Worm (Caenorhabditis elegans) whole organism, young adult: ENCODE measurements around the gene irld-32.
A peak's percentile ranks its signal among the peaks of the same experiment; 100 is the strongest.
"Not testable (repeated sequence)": the region's sequence is repeated elsewhere in the genome, so short reads cannot be mapped to it uniquely, and the experiment has no call there.

Experiments used
- C06A6.2 ChIP-seq: fragments of 200-800 bp; sonication (Bioruptor generic); conservative IDR thresholded peaks from 2 replicates; pipeline ENCODE4 v1.3.6; 2022; ENCODE audit warnings: missing genetic modification characterization, missing compliant biosample characterization
- D2030.7 ChIP-seq: fragments of 200-800 bp; sonication (Bioruptor generic); IDR thresholded peaks from 2 replicates; pipeline ENCODE4 v1.3.6; 2022; ENCODE audit warnings: missing genetic modification reagents, missing genetic modification characterization, missing compliant biosample characterization
- F52B5.7 ChIP-seq: sonication (generic microtip); optimal IDR thresholded peaks from 2 replicates; lab custom pipeline; 2016; ENCODE audit warnings: mild to moderate bottlenecking, missing genetic modification characterization, missing compliant biosample characterization
- F57C9.4 ChIP-seq: sonication (generic microtip); optimal IDR thresholded peaks from 2 replicates; lab custom pipeline; 2017; ENCODE audit warnings: mild to moderate bottlenecking, missing genetic modification characterization, missing compliant biosample characterization
- K11D2.4 ChIP-seq: fragments of 200-800 bp; sonication (Bioruptor generic); IDR thresholded peaks from 2 replicates; pipeline ENCODE4 v1.3.6; 2022; ENCODE audit warnings: missing genetic modification reagents, missing genetic modification characterization, missing compliant biosample characterization
- K12H6.12 ChIP-seq: fragments of 200-800 bp; sonication (Bioruptor generic); optimal IDR thresholded peaks from 2 replicates; lab custom pipeline; 2018; ENCODE audit warnings: mild to moderate bottlenecking, missing genetic modification characterization, missing compliant biosample characterization
- Y53F4B.3 ChIP-seq: fragments of 200-800 bp; sonication (Bioruptor generic); IDR thresholded peaks from 2 replicates; pipeline ENCODE4 v1.3.6; 2022; ENCODE audit warnings: missing genetic modification reagents, missing genetic modification characterization, missing compliant biosample characterization
- ZK185.1 ChIP-seq: sonication (generic microtip); optimal IDR thresholded peaks from 2 replicates; lab custom pipeline; 2016; ENCODE audit warnings: mild to moderate bottlenecking, missing genetic modification characterization, missing compliant biosample characterization; ENCODE audit not compliant: poor library complexity, severe bottlenecking
- aptf-2 ChIP-seq: fragments of 200-800 bp; sonication (Bioruptor generic); conservative IDR thresholded peaks from 2 replicates; pipeline ENCODE4 v1.3.6; 2022; ENCODE audit warnings: missing genetic modification reagents, missing genetic modification characterization, missing compliant biosample characterization
- atf-7 ChIP-seq: sonication (generic microtip); optimal IDR thresholded peaks from 2 replicates; lab custom pipeline; 2017; ENCODE audit warnings: mild to moderate bottlenecking, missing genetic modification characterization, missing compliant biosample characterization
- ccch-3 ChIP-seq: fragments of 200-800 bp; sonication (Bioruptor generic); optimal IDR thresholded peaks from 2 replicates; lab custom pipeline; 2018; ENCODE audit warnings: mild to moderate bottlenecking, missing genetic modification characterization, missing compliant biosample characterization
- ceh-27 ChIP-seq: fragments of 200-800 bp; sonication (Bioruptor generic); optimal IDR thresholded peaks from 2 replicates; lab custom pipeline; 2018; ENCODE audit warnings: mild to moderate bottlenecking, missing genetic modification characterization, moderate library complexity, missing compliant biosample characterization
- ceh-79 ChIP-seq: sonication (generic microtip); optimal IDR thresholded peaks from 2 replicates; lab custom pipeline; 2017; ENCODE audit warnings: mild to moderate bottlenecking, missing genetic modification characterization, missing compliant biosample characterization
- dox-1 ChIP-seq: fragments of 200-800 bp; sonication (Bioruptor generic); IDR thresholded peaks from 2 replicates; pipeline ENCODE4 v1.3.6; 2022; ENCODE audit warnings: missing genetic modification reagents, missing genetic modification characterization, missing compliant biosample characterization
- ets-4 ChIP-seq: fragments of 200-800 bp; sonication (Bioruptor generic); optimal IDR thresholded peaks from 2 replicates; lab custom pipeline; 2018; ENCODE audit warnings: mild to moderate bottlenecking, missing genetic modification characterization, missing compliant biosample characterization
- gei-17 ChIP-seq: fragments of 200-800 bp; sonication (Bioruptor generic); optimal IDR thresholded peaks from 2 replicates; lab custom pipeline; 2018; ENCODE audit warnings: mild to moderate bottlenecking, missing genetic modification characterization, missing compliant biosample characterization
- him-1 ChIP-seq: sonication (generic microtip); optimal IDR thresholded peaks from 2 replicates; lab custom pipeline; 2016; ENCODE audit warnings: missing genotype, missing genetic modification reagents, missing genetic modification characterization, missing compliant biosample characterization
- hsf-1 ChIP-seq: fragments of 200-800 bp; sonication (Bioruptor generic); IDR thresholded peaks from 2 replicates; pipeline ENCODE4 v1.3.6; 2022; ENCODE audit warnings: missing genetic modification reagents, missing genetic modification characterization, missing compliant biosample characterization
- lag-1 ChIP-seq: fragments of 200-800 bp; sonication (Bioruptor generic); IDR thresholded peaks from 2 replicates; pipeline ENCODE4 v1.3.6; 2022; ENCODE audit warnings: missing genetic modification reagents, missing genetic modification characterization, missing compliant biosample characterization
- madf-8 ChIP-seq: fragments of 200-800 bp; sonication (Bioruptor generic); conservative IDR thresholded peaks from 2 replicates; pipeline ENCODE4 v1.3.6; 2022; ENCODE audit warnings: missing genetic modification reagents, missing genetic modification characterization, missing compliant biosample characterization
- mcd-1 ChIP-seq: fragments of 200-800 bp; sonication (Bioruptor generic); IDR thresholded peaks from 2 replicates; pipeline ENCODE4 v1.3.6; 2022; ENCODE audit warnings: missing genetic modification reagents, missing genetic modification characterization, missing compliant biosample characterization
- mel-28 ChIP-seq: sonication (generic microtip); optimal IDR thresholded peaks from 2 replicates; lab custom pipeline; 2016; ENCODE audit warnings: borderline replicate concordance, mild to moderate bottlenecking, missing genetic modification characterization, missing compliant biosample characterization
- nfya-1 ChIP-seq: sonication (generic microtip); optimal IDR thresholded peaks from 2 replicates; lab custom pipeline; 2017; ENCODE audit warnings: antibody characterized with exemption, missing compliant biosample characterization, missing genetic modification characterization, borderline replicate concordance; ENCODE audit not compliant: insufficient read depth
- nfyb-1 ChIP-seq: fragments of 200-800 bp; sonication (Bioruptor generic); IDR thresholded peaks from 2 replicates; pipeline ENCODE4 v1.3.6; 2022; ENCODE audit warnings: missing genetic modification reagents, missing genetic modification characterization, missing compliant biosample characterization
- nhr-80 ChIP-seq: sonication (generic microtip); optimal IDR thresholded peaks from 2 replicates; lab custom pipeline; 2016; ENCODE audit warnings: missing genetic modification characterization, missing compliant biosample characterization
- snpc-3.4 ChIP-seq: sonication (generic microtip); optimal IDR thresholded peaks from 2 replicates; lab custom pipeline; 2017; ENCODE audit warnings: missing genetic modification characterization, mild to moderate bottlenecking, missing compliant biosample characterization, antibody characterized with exemption, moderate library complexity, missing genotype, missing genetic modification reagents
- somi-1 ChIP-seq: fragments of 200-800 bp; sonication (Bioruptor generic); optimal IDR thresholded peaks from 2 replicates; lab custom pipeline; 2018; ENCODE audit warnings: mild to moderate bottlenecking, missing genetic modification characterization, missing compliant biosample characterization
- tbx-9 ChIP-seq: sonication (generic microtip); optimal IDR thresholded peaks from 2 replicates; lab custom pipeline; 2016; ENCODE audit warnings: borderline replicate concordance, missing genetic modification characterization, inconsistent platforms, missing compliant biosample characterization
- xnd-1 ChIP-seq: sonication (generic microtip); optimal IDR thresholded peaks from 2 replicates; lab custom pipeline; 2016; ENCODE audit warnings: missing genotype, missing genetic modification reagents, missing genetic modification characterization, missing compliant biosample characterization
- ztf-25 ChIP-seq: fragments of 200-800 bp; sonication (Bioruptor generic); IDR thresholded peaks from 2 replicates; pipeline ENCODE4 v1.3.6; 2022; ENCODE audit warnings: missing genetic modification reagents, missing genetic modification characterization, missing compliant biosample characterization
- ztf-26 ChIP-seq: sonication (generic microtip); optimal IDR thresholded peaks from 2 replicates; lab custom pipeline; 2017; ENCODE audit warnings: missing genetic modification characterization, missing compliant biosample characterization

irld-32 gene

DNA sequence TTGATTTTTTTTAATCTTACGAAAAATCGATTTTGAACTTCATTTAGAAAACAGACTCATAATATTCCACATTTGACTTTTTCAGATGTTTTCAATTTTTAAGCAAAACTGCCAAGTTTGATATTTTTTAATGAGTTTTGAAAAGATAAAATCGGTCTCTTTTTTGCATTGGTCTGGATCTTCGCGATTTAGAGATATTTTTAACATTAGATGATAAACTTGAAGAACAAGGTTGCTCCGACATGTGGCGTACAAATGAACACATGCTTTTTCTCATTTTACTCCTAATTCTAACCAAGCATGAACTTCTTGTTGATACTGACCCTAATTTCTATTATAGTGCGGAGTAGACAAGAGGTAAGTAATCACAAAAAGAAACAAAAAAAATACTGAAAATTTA, at the start of gene irld-32:
irld-32 (plus strand) TSS at position 301 of the 400 bp plus-strand sequence.
- not testable (repeated sequence) for TF ChIP-seq mcd-1 (GFP tag; lab: Robert Waterston, UW); ceh-27; gei-17 (GFP tag; lab: Kevin White, UChicago)
- TF ChIP-seq, all 124 proteins: peak for 0; not testable (repeated sequence) for 124

ce11 chrV:2285107-2285506, 46.6 kb upstream of the irld-32 start, which contains the start of gene nhr-227:
Gene nhr-227 (plus strand): TSS chrV:2285432.
- TF ChIP-seq nfya-1 (tag; lab: Kevin White, UChicago): no peak
- TF ChIP-seq tbx-9: no peak
- TF ChIP-seq Y53F4B.3 (GFP tag; lab: Robert Waterston, UW): no peak
- TF ChIP-seq ets-4: no peak
- TF ChIP-seq nfyb-1: no peak
- TF ChIP-seq him-1: no peak
- no peak for TF ChIP-seq F57C9.4 (tag; lab: Kevin White, UChicago)
- TF ChIP-seq snpc-3.4 (tag; lab: Kevin White, UChicago): no peak
- no peak for TF ChIP-seq atf-7 (tag; lab: Kevin White, UChicago)
- no peak for TF ChIP-seq somi-1
- TF ChIP-seq D2030.7 (GFP tag; lab: Robert Waterston, UW): no peak
- no peak for TF ChIP-seq ZK185.1 (tag; lab: Kevin White, UChicago)
- no peak for TF ChIP-seq K11D2.4 (GFP tag; lab: Robert Waterston, UW)
- no peak for TF ChIP-seq aptf-2 (GFP tag; lab: Robert Waterston, UW)
- no peak for TF ChIP-seq madf-8 (GFP tag; lab: Robert Waterston, UW)
- TF ChIP-seq K12H6.12 (tag; lab: Kevin White, UChicago): no peak
- no peak for TF ChIP-seq hsf-1 (GFP tag; lab: Robert Waterston, UW)
- TF ChIP-seq lag-1: no peak

DNA sequence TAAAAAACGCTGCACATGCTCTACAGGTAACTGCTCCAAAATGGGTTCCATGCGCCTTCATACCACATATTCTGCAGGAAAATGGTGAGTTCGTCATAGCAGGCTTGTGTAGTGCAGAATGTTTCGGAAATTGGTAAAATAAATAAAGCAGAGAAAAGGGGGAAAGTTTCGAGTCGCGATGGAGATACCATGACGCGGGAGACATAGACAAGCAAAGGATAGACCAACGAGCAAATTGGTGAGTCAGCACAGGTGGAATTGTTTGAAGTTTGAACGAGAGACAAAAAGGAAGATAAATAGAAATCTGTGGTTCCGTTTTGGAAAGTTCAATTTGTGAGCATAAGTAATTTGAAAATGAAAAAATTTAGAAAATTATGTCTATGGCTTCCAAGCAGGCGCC, 41.4 kb upstream of the irld-32 start, which contains the start of gene nhr-225:
nhr-225 (minus strand) TSS at position 146 of the 400 bp plus-strand sequence.
- TF ChIP-seq F52B5.7 (tag; lab: Kevin White, UChicago): no peak
- no peak for TF ChIP-seq ceh-79
- TF ChIP-seq, all 124 proteins: peak for 0

DNA sequence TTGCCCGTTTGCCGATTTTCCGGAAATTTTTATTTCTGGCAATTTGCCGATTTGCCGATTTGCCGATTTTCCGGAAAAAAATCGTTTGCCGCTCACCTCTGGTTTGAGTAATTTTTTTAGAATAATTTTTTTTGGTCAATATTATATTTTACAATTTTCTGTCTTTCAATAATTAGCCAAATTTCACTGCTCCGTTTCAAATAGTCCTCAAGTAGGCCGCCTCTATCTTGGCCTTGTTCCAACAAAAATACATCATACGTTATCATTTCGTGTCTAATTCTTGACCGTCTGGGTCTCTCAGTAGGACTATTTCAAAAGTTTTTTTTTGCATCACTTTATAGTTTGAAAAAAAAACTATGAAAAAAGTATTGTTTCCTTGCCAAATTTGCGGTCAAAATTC, 39.5 kb upstream of the irld-32 start, which contains the start of gene nhr-115:
nhr-115 (plus strand) TSS at position 301 of the 400 bp plus-strand sequence.
- TF ChIP-seq ztf-25 (GFP tag; lab: Robert Waterston, UW): no peak
- no peak for TF ChIP-seq xnd-1 (tag; lab: Kevin White, UChicago)
- no peak for TF ChIP-seq mel-28
- TF ChIP-seq dox-1 (GFP tag; lab: Robert Waterston, UW): no peak
- peak; percentile 29 for TF ChIP-seq nhr-80 (tag; lab: Kevin White, UChicago)
- no peak for TF ChIP-seq ccch-3

- TF ChIP-seq ztf-26 (tag; lab: Kevin White, UChicago) (no peak), nhr-80 (tag; lab: Kevin White, UChicago) (peak; percentile 43), C06A6.2 (GFP tag; lab: Robert Waterston, UW) (no peak)
- TF ChIP-seq, all 124 proteins: peak for 1
Observed at ce11 chrV:2294577-2294976, 37.1 kb upstream of the irld-32 start, which contains the start of gene nhr-226. Gene nhr-226 (plus strand): TSS chrV:2294877.
